Worm (Caenorhabditis elegans): ENCODE results near the gene Y37D8A.19.

Y37D8A.19 gene

DNA sequence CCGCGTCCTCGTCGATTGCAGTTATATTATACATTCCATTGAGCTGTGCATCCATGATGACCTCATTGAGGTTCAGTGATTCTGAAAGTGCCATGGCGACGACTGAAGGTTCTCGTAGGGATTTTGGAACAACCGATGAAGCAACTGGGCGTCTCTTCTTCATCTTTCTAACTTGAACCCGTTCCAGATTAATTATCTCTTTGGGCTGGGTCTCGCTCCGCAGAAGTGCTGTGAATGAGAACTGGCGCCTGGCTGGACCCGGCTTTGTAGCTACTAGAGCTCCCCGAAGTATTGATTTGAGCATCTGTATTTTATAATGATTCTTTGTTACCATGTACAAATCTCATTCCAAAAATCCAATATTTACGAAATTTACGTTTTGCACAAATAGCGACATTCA is 47.9 kb downstream of the Y37D8A.19 start, which contains the start of gene ZK1010.2 (continued):
- TF ChIP-seq madf-3 (GFP tag; IDR thresholded peaks at IDR 0.05) (peak; percentile 71; the same call in 1 of the 2 replicates), egl-18 (GFP tag; IDR thresholded peaks at IDR 0.05) (no peak), dpff-1 (tag; optimal IDR thresholded peaks at IDR 0.05) (no peak), C06A6.2 (GFP tag; conservative IDR thresholded peaks at IDR 0.05) (no peak), K11D2.4 (GFP tag; IDR thresholded peaks at IDR 0.05) (no peak), gei-17 (GFP tag; optimal IDR thresholded peaks at IDR 0.05) (no peak), bed-2 (GFP tag; IDR thresholded peaks at IDR 0.05) (no peak), nhr-120 (GFP tag; IDR thresholded peaks at IDR 0.05) (no peak), snpc-1.1 (tag; optimal IDR thresholded peaks at IDR 0.05; ENCODE audit: insufficient read depth) (no peak), tlf-1 (GFP tag; optimal IDR thresholded peaks at IDR 0.05) (peak; percentile 24), athp-1 (tag; optimal IDR thresholded peaks at IDR 0.05) (peak; percentile 74), egrh-3 (GFP tag; IDR thresholded peaks at IDR 0.05) (no peak), mcd-1 (GFP tag; IDR thresholded peaks at IDR 0.05) (peak; percentile 71), lir-1 (GFP tag; conservative IDR thresholded peaks at IDR 0.05) (no peak), cebp-2 (GFP tag; IDR thresholded peaks at IDR 0.05) (no peak), F49E8.2 (tag; optimal IDR thresholded peaks at IDR 0.05; ENCODE audit: insufficient read depth) (peak; percentile 76), bed-1 (GFP tag; IDR thresholded peaks at IDR 0.05) (no peak), Y95B8A.8 (GFP tag; IDR thresholded peaks at IDR 0.05) (peak; percentile 45; the same call in 1 of the 2 replicates), lsl-1 (GFP tag; optimal IDR thresholded peaks at IDR 0.05) (peak; percentile 30), aptf-3 (GFP tag; IDR thresholded peaks at IDR 0.05) (no peak), nhr-179 (tag; optimal IDR thresholded peaks at IDR 0.05) (no peak), Y53F4B.3 (GFP tag; IDR thresholded peaks at IDR 0.05) (no peak), lag-1 (GFP tag; IDR thresholded peaks at IDR 0.05) (no peak), pbrm-1 (GFP tag; IDR thresholded peaks at IDR 0.05) (peak; percentile 33; the same call in 1 of the 2 replicates), ceh-91 (GFP tag; IDR thresholded peaks at IDR 0.05) (no peak), F22D6.2 (tag; optimal IDR thresholded peaks at IDR 0.05) (no peak), somi-1 (GFP tag; optimal IDR thresholded peaks at IDR 0.05) (no peak), rec-8 (tag; optimal IDR thresholded peaks at IDR 0.05) (no peak), ama-1 (optimal IDR thresholded peaks at IDR 0.05) (no peak), ama-1 (GFP tag; optimal IDR thresholded peaks at IDR 0.05) (no peak), sea-2 (GFP tag; IDR thresholded peaks at IDR 0.05) (no peak), ztf-6 (GFP tag; IDR thresholded peaks at IDR 0.05) (no peak), snpc-4 (GFP tag; optimal IDR thresholded peaks at IDR 0.05) (no peak), snpc-4 (tag; optimal IDR thresholded peaks at IDR 0.05) (no peak), F57A8.1 (GFP tag; optimal IDR thresholded peaks at IDR 0.05) (no peak), F52B5.7 (tag; optimal IDR thresholded peaks at IDR 0.05) (no peak)

DNA sequence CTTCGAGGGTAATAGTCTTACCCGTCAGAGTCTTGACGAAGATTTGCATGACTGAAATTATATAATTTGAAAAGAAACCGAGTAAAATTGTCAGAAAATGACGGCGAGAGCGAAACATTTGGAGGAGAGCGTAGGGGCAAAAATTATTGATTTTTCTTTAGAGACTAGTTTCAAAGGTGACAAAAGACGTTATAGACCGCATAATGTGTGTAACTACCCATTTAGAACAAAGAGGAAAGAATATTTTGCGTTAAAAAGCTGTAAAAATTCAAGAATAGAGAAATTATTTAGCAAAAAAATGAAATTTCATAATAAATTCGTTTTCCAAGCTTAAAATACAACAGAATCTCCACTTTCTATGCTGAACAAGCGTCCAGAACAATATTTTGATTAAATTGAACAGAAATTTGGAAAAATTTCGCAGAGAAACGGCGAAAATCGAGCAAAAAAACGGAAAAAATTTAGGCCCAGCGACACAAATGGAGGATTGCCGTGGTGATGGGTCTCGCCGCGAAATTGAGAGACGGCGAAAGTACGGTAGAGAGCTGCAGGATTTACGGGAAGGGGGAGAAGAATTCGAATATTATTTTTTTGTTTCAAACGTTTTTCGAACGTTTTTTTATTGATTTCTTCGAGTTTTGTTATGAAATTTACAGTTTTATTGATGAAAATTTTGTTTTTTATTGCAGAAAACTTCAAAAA is 49.0 kb downstream of the Y37D8A.19 start, which contains the start of the genes ubq-2 and frg-1:
TSS of gene ubq-2 (minus strand) at position 51 of the 702 bp plus-strand sequence.
TSS of gene frg-1 (plus strand) at position 690 of the 702 bp plus-strand sequence.
- peak; percentile 89 for TF ChIP-seq lin-54 (GFP tag; optimal IDR thresholded peaks at IDR 0.05)
- peak in 2 of 3 experiments; percentile 22 to 70 for TF ChIP-seq lin-35 (GFP tag; optimal IDR thresholded peaks at IDR 0.05)
- no peak; the same call in none of the 2 replicates for TF ChIP-seq B0019.2 (GFP tag; conservative IDR thresholded peaks at IDR 0.05)
- TF ChIP-seq pbrm-1 (GFP tag; IDR thresholded peaks at IDR 0.05), result peak; percentile 80
- TF ChIP-seq xnd-1 (tag; optimal IDR thresholded peaks at IDR 0.05), result peak; percentile 64
- TF ChIP-seq pha-4 (tag; optimal IDR thresholded peaks at IDR 0.05), result peak; percentile 60
- no peak for TF ChIP-seq nhr-120 (GFP tag; IDR thresholded peaks at IDR 0.05)
- 0 out of 2 replicates have a peak, but pooled peaks have one; percentile 60 for TF ChIP-seq let-526 (GFP tag; IDR thresholded peaks at IDR 0.05)
- TF ChIP-seq tbp1 (GFP tag; optimal IDR thresholded peaks at IDR 0.05), result peak; percentile 66
- TF ChIP-seq ztf-18 (tag; optimal IDR thresholded peaks at IDR 0.05), result no peak
- TF ChIP-seq lag-1 (GFP tag; IDR thresholded peaks at IDR 0.05), result no peak
- TF ChIP-seq ceh-58 (GFP tag; IDR thresholded peaks at IDR 0.05), result no peak
- TF ChIP-seq madf-6 (GFP tag; IDR thresholded peaks at IDR 0.05), result peak; percentile 92
- TF ChIP-seq mel-28 (tag; optimal IDR thresholded peaks at IDR 0.05; ENCODE audit: borderline replicate concordance), result no peak
- peak; percentile 98 for TF ChIP-seq F33H1.4 (GFP tag; IDR thresholded peaks at IDR 0.05)
- TF ChIP-seq rpc-1 (optimal IDR thresholded peaks at IDR 0.05), result peak; percentile 10
- TF ChIP-seq rpc-1 (tag; optimal IDR thresholded peaks at IDR 0.05), result no peak
- peak; percentile 43; the same call in 1 of the 2 replicates for TF ChIP-seq lir-1 (GFP tag; conservative IDR thresholded peaks at IDR 0.05)

Data from whole organism, young adult.